Fruit fly (Drosophila melanogaster) whole organism, wandering third instar larva: ENCODE measurements around the gene PolH.

Experiments used
- Abd-B ChIP-seq: fragments of >200 bp; optimal IDR thresholded peaks from 2 replicates; lab custom pipeline; 2017; ENCODE audit warnings: missing biosample characterization, missing genetic modification characterization
- CG32264 ChIP-seq: fragments of 200-800 bp; sonication (Bioruptor generic); optimal IDR thresholded peaks from 2 replicates; lab custom pipeline; 2016; ENCODE audit warnings: missing biosample characterization, missing genetic modification characterization
- Mio ChIP-seq: sonication (Bioruptor generic); optimal IDR thresholded peaks from 2 replicates; lab custom pipeline; 2016; ENCODE audit warnings: missing biosample characterization, missing genetic modification characterization
- Myc ChIP-seq: fragments of >200 bp; optimal IDR thresholded peaks from 2 replicates; lab custom pipeline; 2017
- N ChIP-seq: fragments of >200 bp; optimal IDR thresholded peaks from 2 replicates; lab custom pipeline; 2018; ENCODE audit warnings: missing biosample characterization, missing external identifiers, missing genetic modification characterization
- dsf ChIP-seq: sonication (Bioruptor generic); optimal IDR thresholded peaks from 2 replicates; lab custom pipeline; 2016; ENCODE audit warnings: missing biosample characterization, missing genetic modification characterization, borderline replicate concordance
- ey ChIP-seq: fragments of 200-800 bp; sonication (Bioruptor generic); optimal IDR thresholded peaks from 2 replicates; lab custom pipeline; 2016; ENCODE audit warnings: missing biosample characterization, missing genetic modification characterization
- foxo ChIP-seq, 2 experiments: fragments of 200-800 bp; sonication (Bioruptor generic); optimal IDR thresholded peaks; 2 replicates in 1 of 2; 3 replicates in 1 of 2; lab custom pipeline; 2016 to 2017; ENCODE audit warnings: missing biosample characterization in 2 of 2, missing genetic modification characterization in 2 of 2
- jim ChIP-seq: fragments of 175-275, 200-325 bp; sonication (Bioruptor generic); optimal IDR thresholded peaks from 2 replicates; lab custom pipeline; 2016; ENCODE audit warnings: missing biosample characterization, mild to moderate bottlenecking, missing genetic modification characterization
- lola ChIP-seq: fragments of >200 bp; optimal IDR thresholded peaks from 2 replicates; lab custom pipeline; 2017; ENCODE audit warnings: missing biosample characterization, missing genetic modification characterization
- sage ChIP-seq: fragments of 200-800 bp; sonication (Bioruptor generic); optimal IDR thresholded peaks from 2 replicates; lab custom pipeline; 2016; ENCODE audit warnings: missing biosample characterization, mild to moderate bottlenecking, missing genetic modification characterization
- usp ChIP-seq: fragments of >200 bp; optimal IDR thresholded peaks from 2 replicates; lab custom pipeline; 2017; ENCODE audit warnings: missing biosample characterization, missing genetic modification characterization
- woc ChIP-seq: sonication (Bioruptor generic); optimal IDR thresholded peaks from 2 replicates; lab custom pipeline; 2016; ENCODE audit warnings: missing biosample characterization, mild to moderate bottlenecking, missing genetic modification characterization

DNA sequence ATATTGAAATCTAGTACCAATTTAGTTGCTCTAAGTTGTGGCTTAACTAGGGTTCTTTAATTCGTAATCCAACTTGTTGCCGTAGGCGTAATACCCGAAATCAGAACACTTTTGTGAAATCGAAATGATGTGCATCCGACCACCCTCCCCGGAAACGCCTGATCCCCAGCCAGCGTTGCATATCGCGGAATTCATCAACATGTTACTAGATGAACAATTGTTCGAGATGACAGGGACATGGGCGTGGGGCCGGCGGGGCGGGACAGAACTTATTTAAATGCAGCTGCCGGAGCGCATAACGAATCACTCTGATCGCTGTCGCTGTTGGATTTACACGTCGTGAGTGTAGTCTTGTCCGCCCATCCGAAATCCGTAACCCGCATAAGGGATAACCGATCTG, 43.3 kb upstream of the PolH start, which contains the start of gene Act79B:
- no peak for TF ChIP-seq usp
- no peak for TF ChIP-seq N (GFP tag; lab: Kevin White, UChicago)
- TF ChIP-seq dsf (GFP tag; lab: Kevin White, UChicago), result no peak
- no peak for TF ChIP-seq foxo (GFP tag; optimal IDR thresholded peaks at IDR 0.05; lab: Kevin White, UChicago)
- TF ChIP-seq CG32264 (GFP tag; lab: Kevin White, UChicago), result no peak
- TF ChIP-seq ey (GFP tag; lab: Kevin White, UChicago), result no peak
- TF ChIP-seq Abd-B, result no peak
- no peak for TF ChIP-seq lola
- no peak for TF ChIP-seq Mio (GFP tag; lab: Kevin White, UChicago)
- no peak for TF ChIP-seq sage (GFP tag; lab: Kevin White, UChicago)
- no peak for TF ChIP-seq jim (GFP tag; lab: Kevin White, UChicago)
- no peak for TF ChIP-seq woc (GFP tag; lab: Kevin White, UChicago)
- no peak for TF ChIP-seq Myc (lab: Kevin White, UChicago)
